Worm (Caenorhabditis elegans) whole organism, L3 larva: ENCODE data around the gene cpr-8.

ENCODE experiments used
- ama-1 ChIP-seq: fragments of 150-350 bp; optimal IDR thresholded peaks from 2 replicates; lab custom pipeline; 2018
- daf-12 ChIP-seq: fragments of 150-350 bp; optimal IDR thresholded peaks from 2 replicates; lab custom pipeline; 2014; ENCODE audit warnings: missing biosample characterization, missing genetic modification reagents, missing genetic modification characterization
- lin-39 ChIP-seq: fragments of 150-350 bp; optimal IDR thresholded peaks from 2 replicates; lab custom pipeline; 2018; ENCODE audit warnings: missing biosample characterization, missing genetic modification reagents, missing genetic modification characterization
- nhr-11 ChIP-seq: fragments of 150-350 bp; optimal IDR thresholded peaks from 2 replicates; lab custom pipeline; 2014; ENCODE audit warnings: missing biosample characterization, missing genetic modification characterization
- nhr-76 ChIP-seq: fragments of 150-350 bp; sonication (generic microtip); optimal IDR thresholded peaks from 5 replicates; lab custom pipeline; 2014; ENCODE audit warnings: missing biosample characterization, missing genetic modification characterization
- zag-1 ChIP-seq: fragments of 150-350 bp; optimal IDR thresholded peaks from 2 replicates; lab custom pipeline; 2014; ENCODE audit warnings: missing biosample characterization, missing genetic modification characterization

DNA sequence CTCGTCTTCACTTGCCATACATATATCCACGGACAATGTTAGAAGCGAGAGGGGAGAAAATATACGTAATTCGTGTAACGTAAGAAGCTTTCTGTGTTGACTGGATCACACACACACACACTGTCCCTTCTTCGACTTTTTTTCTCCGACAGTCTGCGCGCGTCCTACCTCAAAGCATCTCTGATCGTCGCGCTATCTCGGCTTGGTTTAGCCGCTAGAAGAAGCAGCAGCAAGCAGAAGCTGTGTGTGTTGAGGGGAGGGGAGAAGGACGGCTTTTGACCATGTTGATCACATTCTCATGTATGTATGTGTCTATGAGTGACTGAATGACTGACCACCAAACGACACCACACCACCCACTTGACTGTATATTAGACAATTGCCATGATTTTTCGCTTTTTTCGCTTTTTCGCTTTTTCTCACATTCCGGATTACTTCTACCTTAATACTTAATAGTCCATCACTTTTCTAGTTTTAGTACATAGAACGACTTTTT lies 29.8 kb downstream of the cpr-8 start, which contains the start of gene T21H3.5:
- no peak for TF ChIP-seq daf-12 (tag; lab: Kevin White, UChicago)
- TF ChIP-seq nhr-76 (tag; lab: Kevin White, UChicago) = no peak
- no peak for TF ChIP-seq zag-1 (tag; lab: Kevin White, UChicago)
- no peak for TF ChIP-seq ama-1 (lab: Kevin White, UChicago)
- no peak for TF ChIP-seq nhr-11 (tag; lab: Kevin White, UChicago)
- TF ChIP-seq lin-39 = no peak
